Worm (Caenorhabditis elegans): Measurements from ENCODE around the gene ugt-19.

ce11 chrIV:6076128-6076527, 3.6 kb downstream of the ugt-19 start, which contains the start of gene cpg-20:
- TF ChIP-seq him-1 (tag; optimal IDR thresholded peaks at IDR 0.05): no peak
- no peak for TF ChIP-seq W03F9.2 (tag; optimal IDR thresholded peaks at IDR 0.05)
- TF ChIP-seq dao-5 (tag; optimal IDR thresholded peaks at IDR 0.05): no peak

Data from whole organism, L4/young adult.